Worm (Caenorhabditis elegans): ENCODE results near the gene F16G10.8.
A peak's percentile ranks its signal among the peaks of the same experiment; 100 is the strongest.

Gene F16G10.8

DNA sequence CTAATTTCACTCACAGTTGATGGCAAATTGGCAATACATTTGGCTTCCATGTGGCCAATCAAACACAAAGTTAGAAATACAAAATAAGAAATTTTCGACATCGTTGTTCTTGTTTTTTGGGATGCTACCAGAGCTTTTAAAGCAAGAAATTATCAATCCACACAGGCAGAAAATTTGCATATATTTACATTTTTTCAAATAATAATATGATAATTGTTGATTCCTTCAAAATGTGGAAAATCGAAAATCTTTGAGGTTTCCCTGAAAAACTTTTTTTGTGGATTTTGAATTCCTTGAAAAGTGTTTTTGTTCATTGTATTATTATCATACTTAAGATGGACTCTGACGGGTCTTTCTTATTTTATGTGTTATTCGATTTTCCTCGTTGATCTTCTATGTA lies 7.7 kb upstream of the F16G10.8 start, which contains the start of gene F16G10.10:
TSS of gene F16G10.10 (minus strand) at position 101 of the 400 bp plus-strand sequence.
- TF ChIP-seq F37B4.10 (GFP tag; IDR thresholded peaks at IDR 0.05) (no peak), nhr-120 (GFP tag; IDR thresholded peaks at IDR 0.05) (no peak), C06A6.2 (GFP tag; conservative IDR thresholded peaks at IDR 0.05) (no peak), D2030.7 (GFP tag; IDR thresholded peaks at IDR 0.05) (no peak), cebp-2 (GFP tag; IDR thresholded peaks at IDR 0.05) (no peak), zim-3 (tag; optimal IDR thresholded peaks at IDR 0.05) (no peak), madf-3 (GFP tag; IDR thresholded peaks at IDR 0.05) (no peak), bed-1 (GFP tag; IDR thresholded peaks at IDR 0.05) (no peak), efl-1 (GFP tag; optimal IDR thresholded peaks at IDR 0.05) (no peak), tbx-9 (tag; optimal IDR thresholded peaks at IDR 0.05; ENCODE audit: borderline replicate concordance) (no peak), K12H6.12 (tag; optimal IDR thresholded peaks at IDR 0.05) (no peak), egl-18 (GFP tag; IDR thresholded peaks at IDR 0.05) (no peak), let-607 (tag; optimal IDR thresholded peaks at IDR 0.05) (no peak), atf-7 (tag; optimal IDR thresholded peaks at IDR 0.05) (no peak), ekl-4 (GFP tag; IDR thresholded peaks at IDR 0.05) (no peak), ceh-100 (GFP tag; IDR thresholded peaks at IDR 0.05) (no peak), F22D6.2 (tag; optimal IDR thresholded peaks at IDR 0.05) (no peak)

- TF ChIP-seq xnd-1 (tag; optimal IDR thresholded peaks at IDR 0.05) (no peak), F55B11.4 (tag; optimal IDR thresholded peaks at IDR 0.05; ENCODE audit: borderline replicate concordance, insufficient read depth) (no peak), hrde-1 (tag; optimal IDR thresholded peaks at IDR 0.05; ENCODE audit: borderline replicate concordance) (no peak), mel-28 (tag; optimal IDR thresholded peaks at IDR 0.05; ENCODE audit: borderline replicate concordance) (no peak), F22D6.2 (tag; optimal IDR thresholded peaks at IDR 0.05) (no peak), madf-3 (GFP tag; IDR thresholded peaks at IDR 0.05) (no peak), ztf-25 (GFP tag; IDR thresholded peaks at IDR 0.05) (no peak), tlf-1 (GFP tag; optimal IDR thresholded peaks at IDR 0.05) (no peak), hlh-12 (tag; optimal IDR thresholded peaks at IDR 0.05) (no peak), ceh-91 (GFP tag; IDR thresholded peaks at IDR 0.05) (no peak)
These were observed 2.3 kb upstream of the F16G10.8 start, which contains the start of gene F16G10.9 for ce11 chrII:2385495-2385894. F16G10.9 (minus strand) TSS chrII:2385595.

DNA sequence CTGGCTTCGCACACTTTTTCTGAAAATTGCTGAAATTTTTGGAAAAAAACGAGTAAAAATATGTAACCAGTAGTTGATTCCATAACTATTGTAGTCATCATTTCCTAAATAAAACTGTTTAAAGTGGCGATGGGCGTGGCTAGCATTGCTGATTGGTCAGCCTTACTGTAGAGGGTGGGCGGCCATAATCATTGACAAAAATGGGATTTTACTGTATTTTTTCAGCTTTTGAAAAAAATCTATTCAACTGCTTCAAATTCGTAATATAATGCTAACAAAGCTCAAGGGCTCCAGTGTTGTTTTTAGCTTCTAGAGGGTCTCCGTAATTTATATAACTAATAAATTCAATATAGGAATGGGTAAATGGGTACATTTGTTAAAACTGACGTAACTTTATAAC lies 3.1 kb downstream of the F16G10.8 start, which contains the start of gene F16G10.7:
TSS of gene F16G10.7 (minus strand) at position 101 of the 400 bp plus-strand sequence.
- TF ChIP-seq pbrm-1 (GFP tag; IDR thresholded peaks at IDR 0.05) (no peak), T07F8.4 (tag; optimal IDR thresholded peaks at IDR 0.05) (no peak), cebp-2 (GFP tag; IDR thresholded peaks at IDR 0.05) (no peak), nfya-2 (GFP tag; IDR thresholded peaks at IDR 0.05) (no peak), ama-1 (optimal IDR thresholded peaks at IDR 0.05) (no peak), ama-1 (GFP tag; optimal IDR thresholded peaks at IDR 0.05) (no peak), B0035.1 (tag; optimal IDR thresholded peaks at IDR 0.05) (no peak), ccch-3 (GFP tag; optimal IDR thresholded peaks at IDR 0.05) (no peak), cebp-1 (GFP tag; IDR thresholded peaks at IDR 0.05) (no peak), cebp-1 (tag; optimal IDR thresholded peaks at IDR 0.05) (no peak), egrh-3 (GFP tag; IDR thresholded peaks at IDR 0.05) (no peak), mes-4 (tag; optimal IDR thresholded peaks at IDR 0.05) (no peak)

ce11 chrII:2379673-2380072 lies 3.6 kb downstream of the F16G10.8 start:
- TF ChIP-seq egrh-3 (GFP tag; IDR thresholded peaks at IDR 0.05) (peak; percentile 55; the same call in 1 of the 2 replicates), ceh-58 (GFP tag; IDR thresholded peaks at IDR 0.05) (no peak)

Data from whole organism, young adult.